Fruit fly (Drosophila melanogaster): ENCODE data around the gene ais.

Gene ais

DNA sequence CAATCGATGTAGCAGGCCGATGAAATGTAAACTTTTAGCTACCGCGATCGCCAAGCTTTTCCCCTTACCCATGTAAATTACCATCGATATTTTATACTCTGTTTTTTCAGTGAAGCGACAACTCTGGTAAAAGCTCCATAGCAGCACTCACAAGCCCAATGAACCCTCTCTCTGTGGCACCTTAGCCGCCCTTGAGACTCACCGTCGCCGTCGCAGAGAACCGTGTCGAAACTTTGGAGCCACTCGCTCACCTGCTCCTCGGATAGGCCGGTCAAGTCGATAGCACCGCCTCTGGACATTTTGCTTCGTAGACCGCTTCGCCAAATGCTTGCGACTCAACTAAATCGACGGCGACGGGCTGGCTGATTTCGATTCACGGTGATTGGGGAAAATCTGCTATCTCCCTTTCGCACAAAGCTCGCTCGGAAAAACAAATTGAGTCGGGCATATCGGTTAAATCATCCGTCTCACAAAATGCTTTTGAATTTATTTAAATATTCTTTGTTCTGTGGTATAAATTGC, 36.6 kb upstream of the ais start, which contains the start of gene CG5577 (continued):
- TF ChIP-seq chinmo (GFP tag; IDR thresholded peaks at IDR 0.05; ENCODE audit: partially characterized antibody): peak; percentile 86; the same call in 3 of the 4 replicates
- no peak for TF ChIP-seq sima (GFP tag; optimal IDR thresholded peaks at IDR 0.05)
- no peak for TF ChIP-seq chif (GFP tag; optimal IDR thresholded peaks at IDR 0.05)
- no peak for TF ChIP-seq eyg (GFP tag; optimal IDR thresholded peaks at IDR 0.05)
- TF ChIP-seq trem (tag; optimal IDR thresholded peaks at IDR 0.05): no peak
- TF ChIP-seq CG2712 (tag; optimal IDR thresholded peaks at IDR 0.05): no peak
- TF ChIP-seq vnd (GFP tag; IDR thresholded peaks at IDR 0.05; ENCODE audit: partially characterized antibody): peak; percentile 60; the same call in 2 of the 3 replicates
- TF ChIP-seq CG18764 (GFP tag; optimal IDR thresholded peaks at IDR 0.05): no peak
- TF ChIP-seq HmgD (GFP tag; optimal IDR thresholded peaks at IDR 0.05): no peak
- no peak for TF ChIP-seq toy (GFP tag; IDR thresholded peaks at IDR 0.05)
- no peak for TF ChIP-seq Lhr (GFP tag; optimal IDR thresholded peaks at IDR 0.05)
- no peak for TF ChIP-seq CG18599 (GFP tag; optimal IDR thresholded peaks at IDR 0.05)
- 0 out of 3 replicates have a peak, but pooled peaks have one; percentile 47 for TF ChIP-seq z (GFP tag; IDR thresholded peaks at IDR 0.05)
- no peak for TF ChIP-seq ken (GFP tag; IDR thresholded peaks at IDR 0.05)
- no peak for TF ChIP-seq CG12299 (tag; optimal IDR thresholded peaks at IDR 0.05)
- TF ChIP-seq btn (GFP tag; optimal IDR thresholded peaks at IDR 0.05): no peak
- TF ChIP-seq CG13296 (GFP tag; optimal IDR thresholded peaks at IDR 0.05): peak; percentile 55
- TF ChIP-seq CG13123 (GFP tag; optimal IDR thresholded peaks at IDR 0.05): no peak
- TF ChIP-seq ase (GFP tag; IDR thresholded peaks at IDR 0.05): peak; percentile 39; the same call in 1 of the 3 replicates
- TF ChIP-seq sd (tag; optimal IDR thresholded peaks at IDR 0.05): no peak
- TF ChIP-seq slbo (GFP tag; IDR thresholded peaks at IDR 0.05): peak; percentile 39; the same call in 1 of the 2 replicates
- TF ChIP-seq CG17612 (GFP tag; IDR thresholded peaks at IDR 0.05): no peak
- no peak for TF ChIP-seq CG6765 (GFP tag; optimal IDR thresholded peaks at IDR 0.05)
- no peak for TF ChIP-seq CG31441 (GFP tag; IDR thresholded peaks at IDR 0.05)
- TF ChIP-seq abd-A (tag; optimal IDR thresholded peaks at IDR 0.05): no peak
- no peak for TF ChIP-seq CG2202 (tag; optimal IDR thresholded peaks at IDR 0.05)
- TF ChIP-seq fd96Cb (tag; optimal IDR thresholded peaks at IDR 0.05): no peak
- TF ChIP-seq ERR (GFP tag; optimal IDR thresholded peaks at IDR 0.05): peak; percentile 31
- TF ChIP-seq bcd (GFP tag; optimal IDR thresholded peaks at IDR 0.05): no peak
- no peak for TF ChIP-seq D (optimal IDR thresholded peaks at IDR 0.05)
- no peak for TF ChIP-seq D (GFP tag; optimal IDR thresholded peaks at IDR 0.05)
- TF ChIP-seq CG3995 (GFP tag; optimal IDR thresholded peaks at IDR 0.05): peak; percentile 75
- no peak for TF ChIP-seq fd64A (GFP tag; optimal IDR thresholded peaks at IDR 0.05)
- TF ChIP-seq mld (GFP tag; IDR thresholded peaks at IDR 0.05; ENCODE audit: partially characterized antibody): no peak
- TF ChIP-seq CG17385 (GFP tag; optimal IDR thresholded peaks at IDR 0.05): no peak
- no peak for TF ChIP-seq CG12942 (GFP tag; optimal IDR thresholded peaks at IDR 0.05)
- TF ChIP-seq grau (tag; optimal IDR thresholded peaks at IDR 0.05): no peak
- TF ChIP-seq CG7271 (tag; optimal IDR thresholded peaks at IDR 0.05): no peak
- peak; percentile 7 for TF ChIP-seq BtbVII (GFP tag; optimal IDR thresholded peaks at IDR 0.05)
- TF ChIP-seq NC2α (GFP tag; optimal IDR thresholded peaks at IDR 0.05): no peak
- TF ChIP-seq CG10267 (tag; optimal IDR thresholded peaks at IDR 0.05): no peak
- no peak for TF ChIP-seq ham (GFP tag; IDR thresholded peaks at IDR 0.05)
- TF ChIP-seq sens-2 (GFP tag; IDR thresholded peaks at IDR 0.05): no peak
- no peak for TF ChIP-seq Hey (tag; optimal IDR thresholded peaks at IDR 0.05)
- no peak for TF ChIP-seq HLH3B (GFP tag; IDR thresholded peaks at IDR 0.05)
- TF ChIP-seq fu2 (GFP tag; optimal IDR thresholded peaks at IDR 0.05): no peak
- TF ChIP-seq CG4328 (GFP tag; optimal IDR thresholded peaks at IDR 0.05): no peak
- TF ChIP-seq CG10431 (GFP tag; optimal IDR thresholded peaks at IDR 0.05): no peak
- peak; percentile 28 for TF ChIP-seq CG7987 (GFP tag; optimal IDR thresholded peaks at IDR 0.05)
- no peak for TF ChIP-seq Dad (GFP tag; optimal IDR thresholded peaks at IDR 0.05)
- TF ChIP-seq CG3281 (GFP tag; optimal IDR thresholded peaks at IDR 0.05): peak; percentile 12

Measured in whole organism, embryonic.